Worm (Caenorhabditis elegans) whole organism, L1 larva: ENCODE measurements around the gene cogc-6.

Experiments used
- efl-1 ChIP-seq, 4 experiments: fragments of 150-350 bp; optimal IDR thresholded peaks in 3 of 4; peaks in 1 of 4; 1 replicate in 1 of 4; 2 replicates in 3 of 4; lab custom pipeline; 2014; ENCODE audit warnings: missing biosample characterization in 2 of 4, missing genetic modification characterization in 2 of 4, missing genetic modification reagents in 2 of 4
- fkh-10 ChIP-seq: sonication (generic microtip); optimal IDR thresholded peaks from 2 replicates; lab custom pipeline; 2017; ENCODE audit warnings: missing biosample characterization, missing genetic modification reagents, missing genetic modification characterization
- nhr-237 ChIP-seq: fragments of 150-350 bp; optimal IDR thresholded peaks from 2 replicates; lab custom pipeline; 2014; ENCODE audit warnings: missing biosample characterization, missing genetic modification characterization
- sox-4 ChIP-seq: sonication (generic microtip); optimal IDR thresholded peaks from 2 replicates; lab custom pipeline; 2016; ENCODE audit warnings: missing genetic modification characterization, missing compliant biosample characterization
- unc-30 ChIP-seq: sonication (generic microtip); optimal IDR thresholded peaks from 2 replicates; lab custom pipeline; 2017; ENCODE audit warnings: missing biosample characterization, missing genetic modification characterization
- ztf-4 ChIP-seq: fragments of 150-350 bp; optimal IDR thresholded peaks from 2 replicates; lab custom pipeline; 2014; ENCODE audit warnings: missing biosample characterization, missing genetic modification characterization

ce11 chrV:8251075-8251474 lies 30.0 kb upstream of the cogc-6 start:
- TF ChIP-seq sox-4 (tag; lab: Kevin White, UChicago) = no peak
- TF ChIP-seq unc-30 (tag; lab: Kevin White, UChicago) = no peak
- no peak for TF ChIP-seq ztf-4 (tag; lab: Kevin White, UChicago)
- TF ChIP-seq efl-1 (optimal IDR thresholded peaks at IDR 0.05; lab: Kevin White, UChicago) = no peak
- TF ChIP-seq efl-1 (GFP tag; optimal IDR thresholded peaks at IDR 0.05 in 1 of 2; lab: Kevin White, UChicago) = no peak
- no peak for TF ChIP-seq nhr-237
- TF ChIP-seq fkh-10 (GFP tag; lab: Kevin White, UChicago) = no peak
